Worm (Caenorhabditis elegans) whole organism, L2 larva: ENCODE results near the gene set-4.

Experiments used
- C34F6.9 ChIP-seq: fragments of 150-350 bp; optimal IDR thresholded peaks from 2 replicates; lab custom pipeline; 2014; ENCODE audit warnings: missing biosample characterization, missing genetic modification characterization
- Y55F3AM.14 ChIP-seq: fragments of 200-800 bp; sonication (Bioruptor generic); optimal IDR thresholded peaks from 2 replicates; lab custom pipeline; 2018; ENCODE audit warnings: mild to moderate bottlenecking, missing genetic modification characterization, missing compliant biosample characterization
- ZK546.5 ChIP-seq: sonication (generic microtip); optimal IDR thresholded peaks from 2 replicates; lab custom pipeline; 2017; ENCODE audit warnings: missing biosample characterization, missing genetic modification characterization
- alr-1 ChIP-seq: fragments of 150-350 bp; optimal IDR thresholded peaks from 2 replicates; lab custom pipeline; 2014; ENCODE audit warnings: missing biosample characterization, missing genetic modification characterization
- ama-1 ChIP-seq: fragments of 150-350 bp; optimal IDR thresholded peaks from 2 replicates; lab custom pipeline; 2018; ENCODE audit warnings: inconsistent platforms
- ceh-16 ChIP-seq: fragments of 150-350 bp; optimal IDR thresholded peaks from 2 replicates; lab custom pipeline; 2014; ENCODE audit warnings: missing biosample characterization, missing genetic modification characterization
- ceh-82 ChIP-seq: fragments of 150-350 bp; optimal IDR thresholded peaks from 2 replicates; lab custom pipeline; 2014; ENCODE audit warnings: missing biosample characterization, missing genetic modification characterization
- crh-2 ChIP-seq: sonication (generic microtip); optimal IDR thresholded peaks from 2 replicates; lab custom pipeline; 2017; ENCODE audit warnings: missing biosample characterization, missing genetic modification characterization
- dmd-4 ChIP-seq: sonication (generic microtip); optimal IDR thresholded peaks from 2 replicates; lab custom pipeline; 2017; ENCODE audit warnings: missing biosample characterization, missing genetic modification characterization
- egl-27 ChIP-seq: sonication (generic microtip); optimal IDR thresholded peaks from 3 replicates; lab custom pipeline; 2017; ENCODE audit warnings: missing biosample characterization, missing genetic modification reagents, missing genetic modification characterization
- elt-3 ChIP-seq: sonication (generic microtip); optimal IDR thresholded peaks from 2 replicates; lab custom pipeline; 2017; ENCODE audit warnings: missing biosample characterization, missing genetic modification characterization
- fos-1 ChIP-seq: fragments of 150-350 bp; optimal IDR thresholded peaks from 2 replicates; lab custom pipeline; 2014; ENCODE audit warnings: missing biosample characterization, missing genetic modification characterization
- gmeb-1 ChIP-seq: fragments of 150-350 bp; optimal IDR thresholded peaks from 2 replicates; lab custom pipeline; 2014; ENCODE audit warnings: missing biosample characterization, missing genetic modification characterization
- lin-13 ChIP-seq: fragments of 150-350 bp; optimal IDR thresholded peaks from 2 replicates; lab custom pipeline; 2014; ENCODE audit warnings: missing biosample characterization, missing genetic modification reagents, missing genetic modification characterization
- lsy-2 ChIP-seq, 2 experiments: fragments of 150-350 bp in 1 of 2; sonication (generic microtip) in 1 of 2; optimal IDR thresholded peaks; 2 replicates each; lab custom pipeline; 2014 to 2017; ENCODE audit warnings: missing biosample characterization in 2 of 2, missing genetic modification characterization in 2 of 2
- mab-5 ChIP-seq: fragments of 150-350 bp; optimal IDR thresholded peaks from 2 replicates; lab custom pipeline; 2014; ENCODE audit warnings: missing biosample characterization, missing genetic modification characterization
- mbf-1 ChIP-seq: sonication (generic microtip); optimal IDR thresholded peaks from 2 replicates; lab custom pipeline; 2017; ENCODE audit warnings: missing biosample characterization, missing genetic modification characterization
- nhr-11 ChIP-seq: fragments of 150-350 bp; optimal IDR thresholded peaks from 2 replicates; lab custom pipeline; 2014; ENCODE audit warnings: missing biosample characterization, missing genetic modification characterization
- nhr-21 ChIP-seq: fragments of 150-350 bp; optimal IDR thresholded peaks from 2 replicates; lab custom pipeline; 2014; ENCODE audit warnings: missing biosample characterization, missing genetic modification characterization
- nhr-23 ChIP-seq: fragments of 150-350 bp; optimal IDR thresholded peaks from 2 replicates; lab custom pipeline; 2014; ENCODE audit warnings: missing biosample characterization, missing genetic modification reagents, missing genetic modification characterization
- nhr-237 ChIP-seq: fragments of 150-350 bp; optimal IDR thresholded peaks from 2 replicates; lab custom pipeline; 2014; ENCODE audit warnings: missing biosample characterization, missing genetic modification characterization
- nhr-25 ChIP-seq: fragments of 150-350 bp; sonication (generic microtip); optimal IDR thresholded peaks from 3 replicates; lab custom pipeline; 2014; ENCODE audit warnings: missing biosample characterization, missing genetic modification characterization
- nhr-77 ChIP-seq: fragments of 150-350 bp; optimal IDR thresholded peaks from 2 replicates; lab custom pipeline; 2014; ENCODE audit warnings: missing biosample characterization, missing genetic modification characterization
- skn-1 ChIP-seq: sonication (generic microtip); optimal IDR thresholded peaks from 2 replicates; lab custom pipeline; 2017; ENCODE audit warnings: missing biosample characterization, missing genetic modification characterization
- sma-3 ChIP-seq: sonication (generic microtip); optimal IDR thresholded peaks from 2 replicates; lab custom pipeline; 2016; ENCODE audit warnings: missing genetic modification reagents, missing genetic modification characterization, missing compliant biosample characterization
- sma-9 ChIP-seq, 2 experiments: fragments of 150-350 bp in 1 of 2; sonication (generic microtip) in 1 of 2; optimal IDR thresholded peaks; 2 replicates each; lab custom pipeline; 2014 to 2016; ENCODE audit warnings: missing genetic modification characterization in 2 of 2, mild to moderate bottlenecking in 1 of 2, missing biosample characterization in 1 of 2, missing compliant biosample characterization in 1 of 2, missing genetic modification reagents in 1 of 2, moderate library complexity in 1 of 2
- unc-39 ChIP-seq: fragments of 150-350 bp; optimal IDR thresholded peaks from 2 replicates; lab custom pipeline; 2014; ENCODE audit warnings: missing biosample characterization, missing genetic modification characterization
- unc-62 ChIP-seq: fragments of 150-350 bp; optimal IDR thresholded peaks from 2 replicates; lab custom pipeline; 2014; ENCODE audit warnings: missing biosample characterization, missing genetic modification reagents, missing genetic modification characterization
- ztf-1 ChIP-seq: fragments of 200-800 bp; sonication (Bioruptor generic); conservative IDR thresholded peaks from 2 replicates; pipeline ENCODE4 v1.3.6; 2022; ENCODE audit warnings: missing genetic modification characterization, missing compliant biosample characterization
- ztf-4 ChIP-seq: fragments of 150-350 bp; optimal IDR thresholded peaks from 2 replicates; lab custom pipeline; 2014; ENCODE audit warnings: missing biosample characterization, missing genetic modification characterization

Gene set-4

DNA sequence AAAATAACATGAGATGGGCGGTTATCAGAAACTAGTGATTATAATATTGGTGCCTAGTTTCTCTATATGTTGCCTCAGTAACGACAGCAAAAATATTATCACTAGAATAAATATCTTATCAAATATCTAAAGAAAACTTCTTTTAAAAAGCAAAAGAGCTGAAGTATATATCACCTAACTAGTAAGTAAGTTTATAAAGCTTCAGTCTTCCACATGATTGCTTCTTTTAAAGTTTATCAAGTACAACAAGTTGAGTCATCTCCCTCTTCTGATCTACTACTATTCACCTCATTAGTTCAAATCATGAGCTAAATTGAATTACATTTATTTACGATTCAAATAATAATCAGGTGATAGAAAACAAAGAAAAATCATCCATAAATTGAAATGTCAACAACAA, 43.0 kb downstream of the set-4 start:
- TF ChIP-seq egl-27 (no peak), nhr-23 (tag; lab: Kevin White, UChicago) (no peak), nhr-11 (tag; lab: Kevin White, UChicago) (no peak), mbf-1 (tag; lab: Kevin White, UChicago) (no peak), dmd-4 (tag; lab: Kevin White, UChicago) (no peak), ztf-4 (peak; percentile 58), gmeb-1 (tag; lab: Kevin White, UChicago) (no peak), lsy-2 (tag; optimal IDR thresholded peaks at IDR 0.05; lab: Kevin White, UChicago) (peak in 1 of 2 experiments; percentile 14), unc-62 (no peak), ztf-1 (no peak), ama-1 (lab: Kevin White, UChicago) (no peak)

ce11 chrII:6286865-6287264, 44.3 kb downstream of the set-4 start, which contains the start of gene F13H8.6:
TSS of gene F13H8.6 (minus strand) at chrII:6286965.
- no peak for TF ChIP-seq skn-1 (tag; lab: Kevin White, UChicago)
- TF ChIP-seq nhr-21 = no peak
- no peak for TF ChIP-seq ceh-16 (tag; lab: Kevin White, UChicago)
- TF ChIP-seq nhr-23 (tag; lab: Kevin White, UChicago) = no peak
- no peak for TF ChIP-seq ceh-82 (tag; lab: Kevin White, UChicago)
- no peak for TF ChIP-seq ZK546.5 (tag; lab: Kevin White, UChicago)
- TF ChIP-seq sma-3 (GFP tag; lab: Kevin White, UChicago) = no peak
- no peak for TF ChIP-seq alr-1
- TF ChIP-seq nhr-11 (tag; lab: Kevin White, UChicago) = no peak

ce11 chrII:6283074-6283473, 48.1 kb downstream of the set-4 start, which contains the start of gene F13H8.1:
TSS of gene F13H8.1 (plus strand) at chrII:6283384.
- TF ChIP-seq crh-2 (tag; lab: Kevin White, UChicago) = peak; percentile 51
- TF ChIP-seq sma-9 (GFP tag; optimal IDR thresholded peaks at IDR 0.05; lab: Kevin White, UChicago) = peak; percentile 19
- TF ChIP-seq sma-9 (tag; optimal IDR thresholded peaks at IDR 0.05; lab: Kevin White, UChicago) = no peak
- peak; percentile 60 for TF ChIP-seq fos-1
- no peak for TF ChIP-seq nhr-77

- TF ChIP-seq nhr-77 (no peak), fos-1 (peak; percentile 32), nhr-25 (tag; lab: Kevin White, UChicago) (no peak), crh-2 (tag; lab: Kevin White, UChicago) (no peak), dmd-4 (tag; lab: Kevin White, UChicago) (no peak), mab-5 (tag; lab: Kevin White, UChicago) (no peak)
Observed at ce11 chrII:6281903-6282302, 49.2 kb downstream of the set-4 start.

DNA sequence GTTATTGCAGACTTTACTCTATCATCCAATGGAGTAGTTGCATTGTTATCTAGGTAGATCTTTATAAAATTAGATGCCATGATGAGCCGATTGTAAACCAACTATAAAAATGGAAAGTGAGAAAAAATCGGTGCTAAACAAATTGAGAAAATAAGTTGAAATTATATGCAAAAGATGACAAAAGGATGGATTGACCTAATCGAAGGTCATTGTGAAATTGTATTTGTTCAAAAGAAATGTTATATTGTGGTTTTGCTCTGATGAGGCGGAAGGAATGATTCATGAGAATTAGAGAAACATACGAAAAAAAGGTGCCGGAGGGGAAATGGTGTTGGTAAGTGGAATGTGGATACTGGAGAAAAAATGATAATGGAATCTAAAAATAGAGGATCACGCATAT, 50.1 kb downstream of the set-4 start, which contains the start of gene scly-1:
Gene scly-1 (minus strand): TSS at position 101 of the 400 bp plus-strand sequence.
- TF ChIP-seq nhr-237 (no peak), lin-13 (GFP tag; lab: Kevin White, UChicago) (no peak), nhr-23 (tag; lab: Kevin White, UChicago) (no peak), Y55F3AM.14 (GFP tag; lab: Kevin White, UChicago) (no peak), mab-5 (tag; lab: Kevin White, UChicago) (no peak), egl-27 (no peak), C34F6.9 (tag; lab: Kevin White, UChicago) (no peak), ZK546.5 (tag; lab: Kevin White, UChicago) (no peak), sma-3 (GFP tag; lab: Kevin White, UChicago) (no peak), lsy-2 (tag; optimal IDR thresholded peaks at IDR 0.05; lab: Kevin White, UChicago) (no peak), unc-39 (tag; lab: Kevin White, UChicago) (no peak), sma-9 (GFP tag; optimal IDR thresholded peaks at IDR 0.05; lab: Kevin White, UChicago) (no peak), sma-9 (tag; optimal IDR thresholded peaks at IDR 0.05; lab: Kevin White, UChicago) (no peak), elt-3 (tag; lab: Kevin White, UChicago) (no peak)
